Worm (Caenorhabditis elegans) whole organism, late embryonic: ENCODE results near the gene T04C4.3.

ENCODE experiments used
- ceh-18 ChIP-seq: sonication (generic microtip); optimal IDR thresholded peaks from 2 replicates; lab custom pipeline; 2016; ENCODE audit warnings: missing genetic modification characterization, missing compliant biosample characterization
- ceh-6 ChIP-seq: fragments of 200-800 bp; sonication (Bioruptor generic); optimal IDR thresholded peaks from 2 replicates; lab custom pipeline; 2018; ENCODE audit warnings: mild to moderate bottlenecking, missing genetic modification characterization, missing compliant biosample characterization
- nhr-11 ChIP-seq: fragments of 150-350 bp; optimal IDR thresholded peaks from 2 replicates; lab custom pipeline; 2014; ENCODE audit warnings: missing biosample characterization, missing genetic modification characterization

DNA sequence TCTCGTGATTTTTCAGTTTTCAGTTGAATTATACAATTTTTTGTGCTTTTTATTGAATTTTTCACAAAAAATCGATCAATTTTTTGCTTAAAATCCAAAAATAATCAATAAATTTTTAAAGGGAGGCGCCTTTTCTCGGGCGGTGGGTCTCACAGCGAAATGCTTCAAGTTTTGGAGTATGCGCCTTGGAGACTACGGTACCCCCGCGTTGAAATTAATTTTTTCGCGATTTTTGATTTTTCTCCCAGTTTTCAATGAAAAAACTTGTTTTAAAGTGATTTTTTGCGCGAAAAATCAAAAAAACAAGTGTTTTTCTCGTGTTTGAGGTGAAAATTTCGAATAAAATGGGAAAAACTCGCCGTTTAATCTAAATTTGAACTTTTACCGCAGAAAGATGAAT lies 6.5 kb upstream of the T04C4.3 start:
- TF ChIP-seq ceh-6 (GFP tag; lab: Kevin White, UChicago), result no peak
- TF ChIP-seq nhr-11 (tag; lab: Kevin White, UChicago), result no peak
- TF ChIP-seq ceh-18 (tag; lab: Kevin White, UChicago), result no peak
